Worm (Caenorhabditis elegans): ENCODE data around the gene H06H21.11.

DNA sequence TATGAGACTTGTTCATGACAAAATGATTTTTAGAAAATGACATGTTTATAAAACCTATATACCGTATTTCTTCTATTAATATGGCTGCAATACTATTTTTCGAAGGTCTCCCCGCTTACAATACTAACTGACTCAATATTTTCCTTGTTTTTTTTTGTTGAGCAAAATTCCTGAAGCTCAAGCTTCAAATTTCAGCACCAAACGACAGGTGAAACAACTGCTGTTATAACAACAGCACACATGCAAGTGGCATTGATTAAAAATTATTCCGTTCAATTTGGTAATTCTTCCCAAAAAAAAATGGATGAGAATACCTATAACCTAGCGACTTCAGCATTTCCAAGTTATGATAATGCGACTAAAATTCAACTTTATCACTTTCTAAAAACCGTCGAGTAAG is 7.1 kb upstream of the H06H21.11 start, which contains the start of gene srw-94:
- TF ChIP-seq lsy-2 (tag; optimal IDR thresholded peaks at IDR 0.05) (no peak), ceh-88 (GFP tag; IDR thresholded peaks at IDR 0.05) (no peak), aly-2 (tag; optimal IDR thresholded peaks at IDR 0.05) (no peak), zag-1 (tag; optimal IDR thresholded peaks at IDR 0.05) (no peak), dpl-1 (GFP tag; optimal IDR thresholded peaks at IDR 0.05) (no peak), skn-1 (tag; optimal IDR thresholded peaks at IDR 0.05) (no peak), nhr-11 (tag; optimal IDR thresholded peaks at IDR 0.05) (no peak), nhr-12 (tag; optimal IDR thresholded peaks at IDR 0.05) (no peak), lin-15B (tag; optimal IDR thresholded peaks at IDR 0.05) (no peak)
